Fruit fly (Drosophila melanogaster) whole organism, embryonic: ENCODE data around the gene dysc.

Source experiments
- Adf1 ChIP-seq: fragments of 200-800 bp; sonication (Bioruptor generic); IDR thresholded peaks from 2 replicates; pipeline ENCODE4 v1.3.6; 2022; ENCODE audit warnings: missing biosample characterization, missing genetic modification characterization
- Atf-2 ChIP-seq: fragments of 200-800 bp; sonication (Bioruptor generic); optimal IDR thresholded peaks from 2 replicates; lab custom pipeline; 2016; ENCODE audit warnings: missing biosample characterization, missing genetic modification characterization
- CG10209 ChIP-seq: fragments of 200-800 bp; sonication (Bioruptor generic); optimal IDR thresholded peaks from 3 replicates; lab custom pipeline; 2017; ENCODE audit warnings: missing biosample characterization, mild to moderate bottlenecking, missing genetic modification characterization, missing genetic modification reagents
- CG11456 ChIP-seq: fragments of 200-800 bp; sonication (Bioruptor generic); IDR thresholded peaks from 3 replicates; pipeline ENCODE4 v1.3.6; 2022; ENCODE audit warnings: missing biosample characterization, missing genetic modification characterization
- CG11696 ChIP-seq: fragments of 200-800 bp; sonication (Bioruptor generic); IDR thresholded peaks from 2 replicates; pipeline ENCODE4 v1.3.6; 2022; ENCODE audit warnings: missing biosample characterization, missing genetic modification characterization
- CG12391 ChIP-seq: fragments of 200-800 bp; sonication (Bioruptor generic); optimal IDR thresholded peaks from 3 replicates; lab custom pipeline; 2018; ENCODE audit warnings: missing biosample characterization, mild to moderate bottlenecking, missing genetic modification characterization, moderate library complexity
- CG14860 ChIP-seq: fragments of 200-800 bp; sonication (Bioruptor generic); IDR thresholded peaks from 3 replicates; pipeline ENCODE4 v1.3.6; 2022; ENCODE audit warnings: missing biosample characterization, missing genetic modification characterization; ENCODE audit not compliant: partially characterized antibody
- CG15696 ChIP-seq: fragments of 200-800 bp; sonication (Bioruptor generic); optimal IDR thresholded peaks from 2 replicates; lab custom pipeline; 2019; ENCODE audit warnings: missing biosample characterization, mild to moderate bottlenecking, missing genetic modification characterization, moderate library complexity
- CG1602 ChIP-seq: fragments of 200-800 bp; sonication (Bioruptor generic); optimal IDR thresholded peaks from 3 replicates; lab custom pipeline; 2016; ENCODE audit warnings: missing biosample characterization, missing genetic modification characterization
- CG16779 ChIP-seq: fragments of 200-800 bp; sonication (Bioruptor generic); IDR thresholded peaks from 2 replicates; pipeline ENCODE4 v1.3.6; 2022; ENCODE audit warnings: missing biosample characterization, missing genetic modification characterization
- CG17385 ChIP-seq: fragments of 200-800 bp; sonication (Bioruptor generic); optimal IDR thresholded peaks from 3 replicates; lab custom pipeline; 2018; ENCODE audit warnings: missing biosample characterization, mild to moderate bottlenecking, missing genetic modification characterization
- CG1832 ChIP-seq: fragments of 200-800 bp; sonication (Bioruptor generic); optimal IDR thresholded peaks from 2 replicates; lab custom pipeline; 2017; ENCODE audit warnings: missing biosample characterization, mild to moderate bottlenecking, missing genetic modification characterization, inconsistent platforms
- CG31224 ChIP-seq: fragments of 200-800 bp; sonication (Bioruptor generic); IDR thresholded peaks from 2 replicates; pipeline ENCODE4 v1.3.6; 2022; ENCODE audit warnings: missing biosample characterization, missing genetic modification characterization
- CG32772 ChIP-seq: fragments of 200-800 bp; sonication (Bioruptor generic); IDR thresholded peaks from 2 replicates; pipeline ENCODE4 v1.3.6; 2022; ENCODE audit warnings: missing biosample characterization, missing genetic modification characterization
- CG3726 ChIP-seq: fragments of 200-800 bp; sonication (Bioruptor generic); IDR thresholded peaks from 3 replicates; pipeline ENCODE4, ENCODE4 v1.3.6; 2022; ENCODE audit warnings: missing biosample characterization, missing genetic modification characterization
- CG3995 ChIP-seq: fragments of 200-800 bp; sonication (Bioruptor generic); optimal IDR thresholded peaks from 3 replicates; lab custom pipeline; 2016; ENCODE audit warnings: missing biosample characterization, missing genetic modification characterization
- CG4707 ChIP-seq: fragments of 200-800 bp; sonication (Bioruptor generic); optimal IDR thresholded peaks from 2 replicates; lab custom pipeline; 2018; ENCODE audit warnings: missing biosample characterization, mild to moderate bottlenecking, missing genetic modification characterization, moderate library complexity
- CG4730 ChIP-seq: fragments of 200-800 bp; sonication (Bioruptor generic); IDR thresholded peaks from 2 replicates; pipeline ENCODE4 v1.3.6; 2022; ENCODE audit warnings: missing biosample characterization, missing genetic modification characterization
- CG4820 ChIP-seq: fragments of 200-800 bp; sonication (Bioruptor generic); optimal IDR thresholded peaks from 3 replicates; lab custom pipeline; 2016; ENCODE audit warnings: missing biosample characterization, missing genetic modification characterization
- CG6254 ChIP-seq: fragments of 200-800 bp; sonication (Bioruptor generic); optimal IDR thresholded peaks from 3 replicates; lab custom pipeline; 2017; ENCODE audit warnings: mild to moderate bottlenecking, missing biosample characterization, missing genetic modification reagents, missing genetic modification characterization
- CG6689 ChIP-seq: fragments of 200-800 bp; sonication (Bioruptor generic); IDR thresholded peaks from 2 replicates; pipeline ENCODE4 v1.3.6; 2022; ENCODE audit warnings: missing biosample characterization, missing genetic modification characterization
- CG7786 ChIP-seq: fragments of 200-800 bp; sonication (Bioruptor generic); optimal IDR thresholded peaks from 2 replicates; lab custom pipeline; 2016; ENCODE audit warnings: missing biosample characterization, missing genetic modification characterization
- CG7928 ChIP-seq: fragments of 200-800 bp; sonication (Bioruptor generic); optimal IDR thresholded peaks from 2 replicates; lab custom pipeline; 2017; ENCODE audit warnings: missing biosample characterization, mild to moderate bottlenecking, missing genetic modification characterization
- CG9727 ChIP-seq: fragments of 200-800 bp; sonication (Bioruptor generic); optimal IDR thresholded peaks from 3 replicates; lab custom pipeline; 2017; ENCODE audit warnings: missing biosample characterization, mild to moderate bottlenecking, missing genetic modification characterization
- Deaf1 ChIP-seq: fragments of 200-800 bp; optimal IDR thresholded peaks from 3 replicates; lab custom pipeline; 2019; ENCODE audit warnings: missing biosample characterization, mild to moderate bottlenecking, missing genetic modification characterization, moderate library complexity
- Dek ChIP-seq: fragments of 200-800 bp; sonication (Bioruptor generic); optimal IDR thresholded peaks from 3 replicates; lab custom pipeline; 2019; ENCODE audit warnings: missing biosample characterization, mild to moderate bottlenecking, missing genetic modification characterization, moderate library complexity
- ERR ChIP-seq: fragments of 200-800 bp; sonication (Bioruptor generic); optimal IDR thresholded peaks from 2 replicates; lab custom pipeline; 2016; ENCODE audit warnings: missing biosample characterization, missing genetic modification characterization
- GATAe ChIP-seq: fragments of 200-800 bp; sonication (Bioruptor generic); conservative IDR thresholded peaks from 2 replicates; pipeline ENCODE4 v1.3.6; 2022; ENCODE audit warnings: missing biosample characterization, missing genetic modification characterization
- NC2β ChIP-seq: fragments of 200-800 bp; sonication (Bioruptor generic); optimal IDR thresholded peaks from 2 replicates; lab custom pipeline; 2016; ENCODE audit warnings: missing biosample characterization, missing genetic modification characterization
- NFAT ChIP-seq: fragments of 200-800 bp; sonication (Bioruptor generic); IDR thresholded peaks from 2 replicates; pipeline ENCODE4 v1.3.6; 2022; ENCODE audit warnings: missing biosample characterization, missing genetic modification characterization
- NK7.1 ChIP-seq: fragments of 200-800 bp; sonication (Bioruptor generic); optimal IDR thresholded peaks from 3 replicates; lab custom pipeline; 2016; ENCODE audit warnings: missing biosample characterization, missing genetic modification characterization
- Pdp1 ChIP-seq, 2 experiments: fragments of 200-800 bp; sonication (Bioruptor generic); optimal IDR thresholded peaks; 3 replicates each; lab custom pipeline; 2016; ENCODE audit warnings: missing biosample characterization in 2 of 2, missing genetic modification characterization in 2 of 2, mild to moderate bottlenecking in 1 of 2, moderate library complexity in 1 of 2
- Rfx ChIP-seq: fragments of 200-800 bp; sonication (Bioruptor generic); IDR thresholded peaks from 2 replicates; pipeline ENCODE4 v1.3.6; 2022; ENCODE audit warnings: missing biosample characterization, missing genetic modification characterization
- Sox102F ChIP-seq: fragments of 200-800 bp; sonication (Bioruptor generic); optimal IDR thresholded peaks from 2 replicates; lab custom pipeline; 2018; ENCODE audit warnings: missing biosample characterization, mild to moderate bottlenecking, missing genetic modification characterization, moderate library complexity
- Tbp ChIP-seq: fragments of >200 bp; optimal IDR thresholded peaks from 2 replicates; lab custom pipeline; 2018; ENCODE audit warnings: missing biosample characterization, missing genetic modification characterization
- amos ChIP-seq: fragments of 200-800 bp; sonication (Bioruptor generic); IDR thresholded peaks from 2 replicates; pipeline ENCODE4 v1.3.6; 2022; ENCODE audit warnings: missing biosample characterization, missing genetic modification characterization; ENCODE audit not compliant: partially characterized antibody
- crol ChIP-seq: fragments of 200-800 bp; sonication (Bioruptor generic); IDR thresholded peaks from 2 replicates; pipeline ENCODE4 v1.3.6; 2022; ENCODE audit warnings: missing biosample characterization, missing genetic modification characterization
- danr ChIP-seq: fragments of 200-800 bp; sonication (Bioruptor generic); IDR thresholded peaks from 2 replicates; pipeline ENCODE4 v1.3.6; 2022; ENCODE audit warnings: missing biosample characterization, missing genetic modification characterization
- fd102C ChIP-seq: fragments of 200-800 bp; sonication (Bioruptor generic); optimal IDR thresholded peaks from 2 replicates; lab custom pipeline; 2018; ENCODE audit warnings: missing biosample characterization, mild to moderate bottlenecking, missing genetic modification characterization, moderate library complexity
- fru ChIP-seq: fragments of >200 bp; optimal IDR thresholded peaks from 2 replicates; lab custom pipeline; 2017
- jumu ChIP-seq: fragments of 200-800 bp; sonication (Bioruptor generic); optimal IDR thresholded peaks from 3 replicates; lab custom pipeline; 2016; ENCODE audit warnings: missing biosample characterization, missing genetic modification characterization
- kah ChIP-seq: fragments of 200-800 bp; sonication (Bioruptor generic); optimal IDR thresholded peaks from 2 replicates; lab custom pipeline; 2018; ENCODE audit warnings: missing biosample characterization, mild to moderate bottlenecking, missing genetic modification characterization
- kay ChIP-seq: fragments of 200-800 bp; sonication (Bioruptor generic); optimal IDR thresholded peaks from 2 replicates; lab custom pipeline; 2016; ENCODE audit warnings: missing biosample characterization, missing genetic modification characterization
- luna ChIP-seq: fragments of 200-800 bp; sonication (Bioruptor generic); optimal IDR thresholded peaks from 2 replicates; lab custom pipeline; 2016; ENCODE audit warnings: missing biosample characterization, missing genetic modification characterization
- org-1 ChIP-seq: fragments of 200-800 bp; sonication (Bioruptor generic); optimal IDR thresholded peaks from 2 replicates; lab custom pipeline; 2017; ENCODE audit warnings: missing biosample characterization, missing genetic modification characterization
- salm ChIP-seq: fragments of 200-800 bp; sonication (Bioruptor generic); optimal IDR thresholded peaks from 2 replicates; lab custom pipeline; 2018; ENCODE audit warnings: missing biosample characterization, mild to moderate bottlenecking, missing genetic modification characterization
- sens-2 ChIP-seq: fragments of 200-800 bp; sonication (Bioruptor generic); IDR thresholded peaks from 2 replicates; pipeline ENCODE4 v1.3.6; 2022; ENCODE audit warnings: missing biosample characterization, missing genetic modification characterization
- so ChIP-seq: fragments of 200-800 bp; sonication (Bioruptor generic); IDR thresholded peaks from 3 replicates; pipeline ENCODE4 v1.3.6; 2022; ENCODE audit warnings: missing biosample characterization, missing genetic modification characterization
- zf30C ChIP-seq: fragments of 200-800 bp; sonication (Bioruptor generic); optimal IDR thresholded peaks from 3 replicates; lab custom pipeline; 2018; ENCODE audit warnings: missing biosample characterization, mild to moderate bottlenecking, missing genetic modification characterization

dysc gene

DNA sequence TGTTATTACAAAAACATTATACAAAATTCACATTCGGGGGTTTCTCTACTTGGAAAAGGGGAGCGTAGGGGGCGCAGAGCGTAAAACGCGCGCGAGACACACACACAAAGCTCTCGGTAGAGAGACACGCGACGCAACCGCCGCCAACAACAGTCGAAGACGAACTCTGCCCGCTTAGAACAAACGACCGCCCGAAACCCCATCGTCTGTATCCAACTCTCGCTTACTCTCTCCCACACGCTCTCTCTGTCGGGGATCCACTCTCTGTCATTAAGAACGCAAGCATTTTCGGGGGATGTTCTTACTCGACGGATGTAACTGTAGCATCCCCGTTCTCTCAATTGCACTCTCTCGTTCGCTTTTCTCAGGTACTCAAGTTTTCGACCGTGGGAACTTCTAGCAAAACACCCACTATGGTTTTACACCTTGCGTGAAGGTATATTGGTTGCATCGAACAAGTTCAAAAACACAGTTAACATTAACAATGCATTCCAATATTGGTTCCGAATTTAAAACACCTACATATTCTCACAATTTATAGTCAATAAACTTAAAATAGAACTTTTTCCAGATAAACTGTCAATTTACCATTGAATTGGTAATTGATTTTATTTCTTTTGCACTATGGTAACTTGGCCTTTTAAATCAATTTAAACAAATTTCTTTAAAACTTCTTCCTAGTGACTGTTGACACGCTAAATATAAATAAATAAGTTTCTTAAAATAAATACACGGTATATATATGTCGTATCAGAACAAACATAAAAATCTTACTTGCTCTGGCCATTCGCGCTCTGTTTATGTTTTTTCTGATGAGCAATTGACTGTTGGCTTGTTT is 17.0 kb upstream of the dysc start (continued):
- TF ChIP-seq fru (lab: Kevin White, UChicago) (no peak), CG14860 (GFP tag; lab: Robert Waterston, UW) (0 out of 3 replicates have a peak, but pooled peaks have one; percentile 8), CG31224 (GFP tag; lab: Robert Waterston, UW) (peak; percentile 75), NFAT (peak; percentile 73; the same call in 1 of the 2 replicates), CG11696 (GFP tag; lab: Robert Waterston, UW) (0 out of 2 replicates have a peak, but pooled peaks have one; percentile 21), Deaf1 (tag; lab: Kevin White, UChicago) (peak; percentile 90), crol (GFP tag; lab: Robert Waterston, UW) (peak; percentile 91), ERR (peak; percentile 50), CG6254 (GFP tag; lab: Kevin White, UChicago) (peak; percentile 89), danr (GFP tag; lab: Robert Waterston, UW) (peak; percentile 68; the same call in 1 of the 2 replicates), CG4820 (GFP tag; lab: Kevin White, UChicago) (peak; percentile 91), CG17385 (GFP tag; lab: Kevin White, UChicago) (peak; percentile 87), Adf1 (peak; percentile 5), CG16779 (peak; percentile 24; the same call in 1 of the 2 replicates), NC2β (GFP tag; lab: Kevin White, UChicago) (peak; percentile 84), fd102C (no peak), Atf-2 (GFP tag; lab: Kevin White, UChicago) (peak; percentile 92), Pdp1 (GFP tag; optimal IDR thresholded peaks at IDR 0.05; lab: Kevin White, UChicago) (peak; percentile 78 to 93), CG4730 (peak; percentile 73), CG6689 (GFP tag; lab: Robert Waterston, UW) (peak; percentile 87), CG3995 (GFP tag; lab: Kevin White, UChicago) (peak; percentile 45), CG15696 (tag; lab: Kevin White, UChicago) (peak; percentile 80), sens-2 (peak; percentile 34; the same call in 1 of the 2 replicates), zf30C (GFP tag; lab: Kevin White, UChicago) (no peak), CG10209 (peak; percentile 92), salm (tag; lab: Kevin White, UChicago) (peak; percentile 66), luna (GFP tag; lab: Kevin White, UChicago) (peak; percentile 58), NK7.1 (GFP tag; lab: Kevin White, UChicago) (peak; percentile 59), CG7786 (GFP tag; lab: Kevin White, UChicago) (peak; percentile 88), Tbp (GFP tag; lab: Kevin White, UChicago) (no peak), CG11456 (GFP tag; lab: Robert Waterston, UW) (peak; percentile 80), Dek (peak; percentile 89), kah (GFP tag; lab: Kevin White, UChicago) (peak; percentile 46), CG4707 (peak; percentile 58), CG1832 (GFP tag; lab: Kevin White, UChicago) (no peak), CG32772 (GFP tag; lab: Robert Waterston, UW) (peak; percentile 67), kay (GFP tag; lab: Kevin White, UChicago) (peak; percentile 84), CG3726 (peak; percentile 74; the same call in 2 of the 3 replicates), jumu (GFP tag; lab: Kevin White, UChicago) (peak; percentile 84), Rfx (peak; percentile 85), Sox102F (GFP tag; lab: Kevin White, UChicago) (peak; percentile 92), so (GFP tag; lab: Robert Waterston, UW) (no peak; the same call in 2 of the 3 replicates), GATAe (GFP tag; lab: Robert Waterston, UW) (peak; percentile 48; the same call in 1 of the 2 replicates), CG1602 (GFP tag; lab: Kevin White, UChicago) (peak; percentile 92), CG7928 (GFP tag; lab: Kevin White, UChicago) (peak; percentile 59), org-1 (GFP tag; lab: Kevin White, UChicago) (peak; percentile 95), amos (peak; percentile 30; the same call in 1 of the 2 replicates), CG9727 (GFP tag; lab: Kevin White, UChicago) (peak; percentile 96), CG12391 (tag; lab: Kevin White, UChicago) (peak; percentile 94)
